Worm (Caenorhabditis elegans) whole organism, young adult: ENCODE results near the gene patr-1.
A peak's percentile ranks its signal among the peaks of the same experiment; 100 is the strongest.

Experiments
- B0261.1 ChIP-seq: sonication (generic microtip); optimal IDR thresholded peaks from 2 replicates; lab custom pipeline; 2016; ENCODE audit warnings: mild to moderate bottlenecking, missing genetic modification characterization, moderate library complexity, missing compliant biosample characterization
- C17E4.6 ChIP-seq: fragments of 200-800 bp; sonication (Bioruptor generic); IDR thresholded peaks from 2 replicates; pipeline ENCODE4 v1.3.6; 2022; ENCODE audit warnings: missing genetic modification reagents, missing genetic modification characterization, missing compliant biosample characterization
- F10E7.11 ChIP-seq: sonication (generic microtip); optimal IDR thresholded peaks from 2 replicates; lab custom pipeline; 2017; ENCODE audit warnings: mild to moderate bottlenecking, missing genetic modification characterization, moderate library complexity, missing compliant biosample characterization
- F22D6.2 ChIP-seq: sonication (generic microtip); optimal IDR thresholded peaks from 2 replicates; lab custom pipeline; 2016; ENCODE audit warnings: mild to moderate bottlenecking, missing genetic modification characterization, missing compliant biosample characterization
- F23B12.7 ChIP-seq: sonication (generic microtip); optimal IDR thresholded peaks from 2 replicates; lab custom pipeline; 2017; ENCODE audit warnings: missing genetic modification characterization, mild to moderate bottlenecking, missing compliant biosample characterization, antibody characterized with exemption, moderate library complexity; ENCODE audit not compliant: insufficient read depth
- F49E8.2 ChIP-seq: sonication (generic microtip); optimal IDR thresholded peaks from 3 replicates; lab custom pipeline; 2017; ENCODE audit warnings: missing genetic modification characterization, mild to moderate bottlenecking, missing compliant biosample characterization, antibody characterized with exemption, moderate library complexity; ENCODE audit not compliant: insufficient read depth
- F52B5.7 ChIP-seq: sonication (generic microtip); optimal IDR thresholded peaks from 2 replicates; lab custom pipeline; 2016; ENCODE audit warnings: mild to moderate bottlenecking, missing genetic modification characterization, missing compliant biosample characterization
- F55B11.4 ChIP-seq: sonication (generic microtip); optimal IDR thresholded peaks from 2 replicates; lab custom pipeline; 2016; ENCODE audit warnings: missing compliant biosample characterization, missing genetic modification characterization, borderline replicate concordance; ENCODE audit not compliant: insufficient read depth
- F57A8.1 ChIP-seq: fragments of 200-800 bp; sonication (Bioruptor generic); optimal IDR thresholded peaks from 2 replicates; lab custom pipeline; 2018; ENCODE audit warnings: mild to moderate bottlenecking, missing genetic modification characterization, moderate library complexity, missing compliant biosample characterization
- K12H6.12 ChIP-seq: fragments of 200-800 bp; sonication (Bioruptor generic); optimal IDR thresholded peaks from 2 replicates; lab custom pipeline; 2018; ENCODE audit warnings: mild to moderate bottlenecking, missing genetic modification characterization, missing compliant biosample characterization
- T07F8.4 ChIP-seq: sonication (generic microtip); optimal IDR thresholded peaks from 2 replicates; lab custom pipeline; 2016; ENCODE audit warnings: mild to moderate bottlenecking, missing genetic modification characterization, moderate library complexity, missing compliant biosample characterization
- Y53G8AR.9 ChIP-seq: fragments of 200-800 bp; sonication (Bioruptor generic); conservative IDR thresholded peaks from 2 replicates; pipeline ENCODE4 v1.3.6; 2022; ENCODE audit warnings: missing genetic modification reagents, missing genetic modification characterization, missing compliant biosample characterization
- Y95B8A.8 ChIP-seq: fragments of 200-800 bp; sonication (Bioruptor generic); IDR thresholded peaks from 2 replicates; pipeline ENCODE4 v1.3.6; 2022; ENCODE audit warnings: missing genetic modification reagents, missing genetic modification characterization, missing compliant biosample characterization
- ZK185.1 ChIP-seq: sonication (generic microtip); optimal IDR thresholded peaks from 2 replicates; lab custom pipeline; 2016; ENCODE audit warnings: mild to moderate bottlenecking, missing genetic modification characterization, missing compliant biosample characterization; ENCODE audit not compliant: poor library complexity, severe bottlenecking
- aptf-2 ChIP-seq: fragments of 200-800 bp; sonication (Bioruptor generic); conservative IDR thresholded peaks from 2 replicates; pipeline ENCODE4 v1.3.6; 2022; ENCODE audit warnings: missing genetic modification reagents, missing genetic modification characterization, missing compliant biosample characterization
- attf-3 ChIP-seq: fragments of 200-800 bp; sonication (Bioruptor generic); conservative IDR thresholded peaks from 2 replicates; pipeline ENCODE4 v1.3.6; 2022; ENCODE audit warnings: missing genetic modification reagents, missing genetic modification characterization, missing compliant biosample characterization
- attf-6 ChIP-seq: fragments of 200-800 bp; sonication (Bioruptor generic); IDR thresholded peaks from 2 replicates; pipeline ENCODE4 v1.3.6; 2022; ENCODE audit warnings: missing genetic modification reagents, missing genetic modification characterization, missing compliant biosample characterization
- ccch-3 ChIP-seq: fragments of 200-800 bp; sonication (Bioruptor generic); optimal IDR thresholded peaks from 2 replicates; lab custom pipeline; 2018; ENCODE audit warnings: mild to moderate bottlenecking, missing genetic modification characterization, missing compliant biosample characterization
- cebp-1 ChIP-seq, 2 experiments: fragments of 200-800 bp in 1 of 2; sonication (Bioruptor generic) in 1 of 2; sonication (generic microtip) in 1 of 2; IDR thresholded peaks in 1 of 2; optimal IDR thresholded peaks in 1 of 2; 2 replicates each; pipeline versions ENCODE4 v1.3.6 to Lab custom; 2017 to 2022; ENCODE audit warnings: missing compliant biosample characterization in 2 of 2, missing genetic modification characterization in 2 of 2, mild to moderate bottlenecking in 1 of 2, missing genetic modification reagents in 1 of 2, moderate library complexity in 1 of 2
- ceh-27 ChIP-seq: fragments of 200-800 bp; sonication (Bioruptor generic); optimal IDR thresholded peaks from 2 replicates; lab custom pipeline; 2018; ENCODE audit warnings: mild to moderate bottlenecking, missing genetic modification characterization, moderate library complexity, missing compliant biosample characterization
- ceh-40 ChIP-seq: fragments of 200-800 bp; sonication (Bioruptor generic); IDR thresholded peaks from 2 replicates; pipeline ENCODE4 v1.3.6; 2022; ENCODE audit warnings: missing genetic modification characterization, missing compliant biosample characterization
- ceh-79 ChIP-seq: sonication (generic microtip); optimal IDR thresholded peaks from 2 replicates; lab custom pipeline; 2017; ENCODE audit warnings: mild to moderate bottlenecking, missing genetic modification characterization, missing compliant biosample characterization
- chd-7 ChIP-seq: sonication (generic microtip); optimal IDR thresholded peaks from 2 replicates; lab custom pipeline; 2016; ENCODE audit warnings: mild to moderate bottlenecking, missing genetic modification characterization, moderate library complexity, missing compliant biosample characterization
- die-1 ChIP-seq: sonication (generic microtip); optimal IDR thresholded peaks from 2 replicates; lab custom pipeline; 2016; ENCODE audit warnings: missing genotype, mild to moderate bottlenecking, missing genetic modification characterization, missing compliant biosample characterization
- egrh-3 ChIP-seq: fragments of 200-800 bp; sonication (Bioruptor generic); IDR thresholded peaks from 2 replicates; pipeline ENCODE4 v1.3.6; 2022; ENCODE audit warnings: missing genetic modification reagents, missing genetic modification characterization, missing compliant biosample characterization
- ekl-4 ChIP-seq: fragments of 200-800 bp; sonication (Bioruptor generic); IDR thresholded peaks from 2 replicates; pipeline ENCODE4 v1.3.6; 2022; ENCODE audit warnings: missing genetic modification reagents, missing genetic modification characterization, missing compliant biosample characterization
- fkh-3 ChIP-seq: sonication (generic microtip); optimal IDR thresholded peaks from 2 replicates; lab custom pipeline; 2016; ENCODE audit warnings: mild to moderate bottlenecking, missing genetic modification characterization, missing compliant biosample characterization
- gei-17 ChIP-seq: fragments of 200-800 bp; sonication (Bioruptor generic); optimal IDR thresholded peaks from 2 replicates; lab custom pipeline; 2018; ENCODE audit warnings: mild to moderate bottlenecking, missing genetic modification characterization, missing compliant biosample characterization
- hmg-1.2 ChIP-seq: fragments of 200-800 bp; sonication (Bioruptor generic); IDR thresholded peaks from 2 replicates; pipeline ENCODE4 v1.3.6; 2022; ENCODE audit warnings: missing genetic modification reagents, missing genetic modification characterization, missing compliant biosample characterization
- hsf-1 ChIP-seq: fragments of 200-800 bp; sonication (Bioruptor generic); IDR thresholded peaks from 2 replicates; pipeline ENCODE4 v1.3.6; 2022; ENCODE audit warnings: missing genetic modification reagents, missing genetic modification characterization, missing compliant biosample characterization
- lag-1 ChIP-seq: fragments of 200-800 bp; sonication (Bioruptor generic); IDR thresholded peaks from 2 replicates; pipeline ENCODE4 v1.3.6; 2022; ENCODE audit warnings: missing genetic modification reagents, missing genetic modification characterization, missing compliant biosample characterization
- let-607 ChIP-seq, 2 experiments: fragments of 200-800 bp in 1 of 2; sonication (Bioruptor generic) in 1 of 2; sonication (generic microtip) in 1 of 2; optimal IDR thresholded peaks; 2 replicates each; lab custom pipeline; 2016 to 2018; ENCODE audit warnings: mild to moderate bottlenecking in 2 of 2, missing compliant biosample characterization in 2 of 2, missing genetic modification characterization in 2 of 2, moderate library complexity in 2 of 2, missing genotype in 1 of 2
- madf-10 ChIP-seq: sonication (generic microtip); optimal IDR thresholded peaks from 2 replicates; lab custom pipeline; 2016; ENCODE audit warnings: mild to moderate bottlenecking, missing genetic modification characterization, missing compliant biosample characterization
- madf-8 ChIP-seq: fragments of 200-800 bp; sonication (Bioruptor generic); conservative IDR thresholded peaks from 2 replicates; pipeline ENCODE4 v1.3.6; 2022; ENCODE audit warnings: missing genetic modification reagents, missing genetic modification characterization, missing compliant biosample characterization
- mcd-1 ChIP-seq: fragments of 200-800 bp; sonication (Bioruptor generic); IDR thresholded peaks from 2 replicates; pipeline ENCODE4 v1.3.6; 2022; ENCODE audit warnings: missing genetic modification reagents, missing genetic modification characterization, missing compliant biosample characterization
- mel-28 ChIP-seq: sonication (generic microtip); optimal IDR thresholded peaks from 2 replicates; lab custom pipeline; 2016; ENCODE audit warnings: borderline replicate concordance, mild to moderate bottlenecking, missing genetic modification characterization, missing compliant biosample characterization
- nfyb-1 ChIP-seq: fragments of 200-800 bp; sonication (Bioruptor generic); IDR thresholded peaks from 2 replicates; pipeline ENCODE4 v1.3.6; 2022; ENCODE audit warnings: missing genetic modification reagents, missing genetic modification characterization, missing compliant biosample characterization
- nhr-179 ChIP-seq: sonication (generic microtip); optimal IDR thresholded peaks from 2 replicates; lab custom pipeline; 2016; ENCODE audit warnings: mild to moderate bottlenecking, missing genetic modification characterization, missing compliant biosample characterization
- nhr-80 ChIP-seq: sonication (generic microtip); optimal IDR thresholded peaks from 2 replicates; lab custom pipeline; 2016; ENCODE audit warnings: missing genetic modification characterization, missing compliant biosample characterization
- pha-4 ChIP-seq: fragments of 150-350 bp; sonication (generic microtip); optimal IDR thresholded peaks from 2 replicates; lab custom pipeline; 2014; ENCODE audit warnings: missing biosample characterization, missing genetic modification reagents, missing genetic modification characterization
- snpc-4 ChIP-seq, 5 experiments: fragments of 150-350 bp in 1 of 5; sonication (generic microtip) in 4 of 5; optimal IDR thresholded peaks; 2 replicates each; lab custom pipeline; 2014 to 2018; ENCODE audit warnings: missing genetic modification characterization in 5 of 5, missing biosample characterization in 3 of 5, antibody characterized with exemption in 2 of 5, mild to moderate bottlenecking in 2 of 5, missing compliant biosample characterization in 2 of 5, missing genotype in 2 of 5, moderate library complexity in 2 of 5, missing genetic modification reagents in 1 of 5
- ztf-18 ChIP-seq: sonication (generic microtip); optimal IDR thresholded peaks from 2 replicates; lab custom pipeline; 2016; ENCODE audit warnings: missing genotype, mild to moderate bottlenecking, missing genetic modification characterization, missing compliant biosample characterization
- ztf-22 ChIP-seq: fragments of 200-800 bp; sonication (Bioruptor generic); optimal IDR thresholded peaks from 2 replicates; lab custom pipeline; 2018; ENCODE audit warnings: mild to moderate bottlenecking, missing genetic modification characterization, moderate library complexity, missing compliant biosample characterization
- ztf-25 ChIP-seq: fragments of 200-800 bp; sonication (Bioruptor generic); IDR thresholded peaks from 2 replicates; pipeline ENCODE4 v1.3.6; 2022; ENCODE audit warnings: missing genetic modification reagents, missing genetic modification characterization, missing compliant biosample characterization
- ztf-28 ChIP-seq: fragments of 200-800 bp; sonication (Bioruptor generic); IDR thresholded peaks from 2 replicates; pipeline ENCODE4 v1.3.6; 2022; ENCODE audit warnings: missing genetic modification reagents, missing genetic modification characterization, missing compliant biosample characterization
- ztf-3 ChIP-seq: fragments of 200-800 bp; sonication (Bioruptor generic); optimal IDR thresholded peaks from 2 replicates; lab custom pipeline; 2018; ENCODE audit warnings: mild to moderate bottlenecking, missing genetic modification characterization, missing compliant biosample characterization

The patr-1 gene

ce11 chrII:11728545-11729105 is 49.1 kb downstream of the patr-1 start, which contains the start of gene alh-8 (continued):
- TF ChIP-seq Y95B8A.8 (GFP tag; lab: Robert Waterston, UW): 0 out of 2 replicates have a peak, but pooled peaks have one; percentile 43
- TF ChIP-seq nfyb-1 (GFP tag; lab: Robert Waterston, UW): 0 out of 2 replicates have a peak, but pooled peaks have one; percentile 50
- TF ChIP-seq B0261.1: no peak
- no peak for TF ChIP-seq ceh-79 (tag; lab: Kevin White, UChicago)
- no peak for TF ChIP-seq let-607 (tag; optimal IDR thresholded peaks at IDR 0.05; lab: Kevin White, UChicago)
- TF ChIP-seq nhr-179 (tag; lab: Kevin White, UChicago): no peak
- TF ChIP-seq ekl-4: peak; percentile 63
- TF ChIP-seq madf-10 (tag; lab: Kevin White, UChicago): peak; percentile 22
- no peak; the same call in 1 of the 2 replicates for TF ChIP-seq hsf-1
- TF ChIP-seq egrh-3 (GFP tag; lab: Robert Waterston, UW): no peak
- TF ChIP-seq ztf-28 (GFP tag; lab: Robert Waterston, UW): no peak
- TF ChIP-seq F23B12.7 (tag; lab: Kevin White, UChicago): no peak
- no peak for TF ChIP-seq ztf-3
- TF ChIP-seq Y53G8AR.9 (GFP tag; lab: Robert Waterston, UW): peak; percentile 33; the same call in 1 of the 2 replicates
- peak; percentile 29 for TF ChIP-seq ztf-22 (GFP tag; lab: Kevin White, UChicago)
- no peak for TF ChIP-seq mel-28
- TF ChIP-seq die-1 (tag; lab: Kevin White, UChicago): peak; percentile 42
- TF ChIP-seq ZK185.1 (tag; lab: Kevin White, UChicago): peak; percentile 40
- TF ChIP-seq F10E7.11: peak; percentile 51
- no peak for TF ChIP-seq ceh-27 (GFP tag; lab: Kevin White, UChicago)
- TF ChIP-seq attf-6 (GFP tag; lab: Robert Waterston, UW): no peak
- no peak for TF ChIP-seq madf-8 (GFP tag; lab: Robert Waterston, UW)
- TF ChIP-seq ccch-3 (GFP tag; lab: Kevin White, UChicago): no peak
- TF ChIP-seq ztf-25 (GFP tag; lab: Robert Waterston, UW): no peak
- TF ChIP-seq attf-3: 0 out of 2 replicates have a peak, but pooled peaks have one; percentile 20
- TF ChIP-seq C17E4.6: no peak
- no peak for TF ChIP-seq ceh-40 (GFP tag; lab: Robert Waterston, UW)
- TF ChIP-seq nhr-80 (tag; lab: Kevin White, UChicago): peak; percentile 88
- TF ChIP-seq snpc-4 (GFP tag; optimal IDR thresholded peaks at IDR 0.05; lab: Kevin White, UChicago): no peak
- peak in 1 of 4 experiments; percentile 24 for TF ChIP-seq snpc-4 (tag; optimal IDR thresholded peaks at IDR 0.05; lab: Kevin White, UChicago)
- TF ChIP-seq F49E8.2: no peak
- TF ChIP-seq F55B11.4: no peak
- TF ChIP-seq fkh-3: no peak
- no peak for TF ChIP-seq F52B5.7 (tag; lab: Kevin White, UChicago)
- TF ChIP-seq pha-4 (tag; lab: Kevin White, UChicago): no peak
- TF ChIP-seq F57A8.1 (GFP tag; lab: Kevin White, UChicago): no peak
- TF ChIP-seq lag-1 (GFP tag; lab: Robert Waterston, UW): no peak
- TF ChIP-seq cebp-1 (GFP tag; IDR thresholded peaks at IDR 0.05; lab: Robert Waterston, UW): no peak; the same call in 1 of the 2 replicates
- TF ChIP-seq cebp-1 (tag; optimal IDR thresholded peaks at IDR 0.05; lab: Kevin White, UChicago): peak; percentile 61
- TF ChIP-seq T07F8.4 (tag; lab: Kevin White, UChicago): no peak
- TF ChIP-seq chd-7: no peak
- peak; percentile 33; the same call in 1 of the 2 replicates for TF ChIP-seq hmg-1.2 (GFP tag; lab: Robert Waterston, UW)
- peak; percentile 30 for TF ChIP-seq gei-17 (GFP tag; lab: Kevin White, UChicago)
- peak; percentile 62 for TF ChIP-seq mcd-1 (GFP tag; lab: Robert Waterston, UW)
- no peak for TF ChIP-seq aptf-2 (GFP tag; lab: Robert Waterston, UW)
- peak; percentile 43 for TF ChIP-seq K12H6.12
- peak; percentile 10 for TF ChIP-seq ztf-18
- TF ChIP-seq F22D6.2 (tag; lab: Kevin White, UChicago): peak; percentile 42
